Worm (Caenorhabditis elegans): ENCODE measurements around the gene ceh-33.

Gene ceh-33

DNA sequence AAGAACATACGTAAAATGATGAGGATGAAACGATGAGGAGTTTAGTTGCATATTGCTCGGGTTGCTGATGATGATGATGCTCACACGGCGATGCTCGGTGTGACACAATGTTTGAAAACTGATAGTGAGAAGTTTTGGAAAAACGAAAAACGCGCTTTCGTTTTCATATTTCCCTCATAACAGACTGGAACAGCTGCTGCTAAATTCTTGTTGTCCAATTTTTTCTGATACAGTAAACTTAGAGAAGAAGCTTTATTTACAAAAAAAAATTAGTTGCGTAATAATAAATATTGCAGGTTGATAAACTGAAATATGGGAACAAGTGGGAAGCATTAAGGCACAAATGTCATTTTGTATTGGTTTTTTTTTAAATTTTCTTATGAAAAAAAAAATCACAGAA is at the start of gene ceh-33:
Gene ceh-33 (minus strand): TSS at position 101 of the 400 bp plus-strand sequence.
- TF ChIP-seq C06A6.2 (GFP tag; conservative IDR thresholded peaks at IDR 0.05): no peak
- no peak for TF ChIP-seq efl-1 (GFP tag; optimal IDR thresholded peaks at IDR 0.05)
- TF ChIP-seq nfya-2 (GFP tag; IDR thresholded peaks at IDR 0.05): no peak
- no peak for TF ChIP-seq nhr-120 (GFP tag; IDR thresholded peaks at IDR 0.05)

DNA sequence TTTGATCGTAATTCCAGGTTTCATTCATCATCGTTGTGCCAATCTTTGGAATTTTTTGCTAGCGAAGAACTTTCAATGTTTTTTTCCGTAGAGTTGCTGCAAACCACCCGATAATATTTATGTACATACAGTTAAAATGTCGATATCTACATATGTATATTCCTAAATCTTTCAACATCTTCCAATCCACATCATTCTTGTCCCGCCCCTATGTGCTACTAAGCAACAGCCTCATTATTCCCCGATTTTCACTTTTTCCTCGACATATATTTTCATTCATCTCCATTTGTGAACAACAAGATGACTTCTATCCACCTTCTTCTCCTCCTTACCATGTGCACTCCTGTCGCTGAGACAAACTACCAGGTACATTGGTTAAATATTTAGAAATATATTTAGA is 47.7 kb upstream of the ceh-33 start, which contains the start of gene C35A11.3:
Gene C35A11.3 (plus strand): TSS at position 301 of the 400 bp plus-strand sequence.
- TF ChIP-seq tbp1 (GFP tag; optimal IDR thresholded peaks at IDR 0.05) (no peak), F10E7.11 (tag; optimal IDR thresholded peaks at IDR 0.05) (no peak), repo-1 (tag; optimal IDR thresholded peaks at IDR 0.05) (no peak), mes-4 (tag; optimal IDR thresholded peaks at IDR 0.05) (no peak), C06A6.2 (GFP tag; conservative IDR thresholded peaks at IDR 0.05) (no peak), pbrm-1 (GFP tag; IDR thresholded peaks at IDR 0.05) (no peak), F37B4.10 (GFP tag; IDR thresholded peaks at IDR 0.05) (no peak), somi-1 (GFP tag; optimal IDR thresholded peaks at IDR 0.05) (no peak), hlh-26 (GFP tag; conservative IDR thresholded peaks at IDR 0.05) (no peak), K11D2.4 (GFP tag; IDR thresholded peaks at IDR 0.05) (no peak), Y56A3A.18 (GFP tag; IDR thresholded peaks at IDR 0.05) (no peak), die-1 (tag; optimal IDR thresholded peaks at IDR 0.05) (no peak)

- TF ChIP-seq bed-2 (GFP tag; IDR thresholded peaks at IDR 0.05) (no peak), efl-1 (GFP tag; optimal IDR thresholded peaks at IDR 0.05) (no peak), ztf-28 (GFP tag; IDR thresholded peaks at IDR 0.05) (no peak), repo-1 (tag; optimal IDR thresholded peaks at IDR 0.05) (no peak), ztf-6 (GFP tag; IDR thresholded peaks at IDR 0.05) (no peak), lag-1 (GFP tag; IDR thresholded peaks at IDR 0.05) (no peak), unc-130 (GFP tag; optimal IDR thresholded peaks at IDR 0.05) (no peak), lin-26 (GFP tag; IDR thresholded peaks at IDR 0.05) (no peak)
Observed at ce11 chrV:5368792-5369191, 44.3 kb upstream of the ceh-33 start, which contains the start of gene T09D3.9. TSS of gene T09D3.9 (minus strand) at chrV:5368892.

ce11 chrV:5364863-5365262 is 40.4 kb upstream of the ceh-33 start, which contains the start of gene T09D3.8:
TSS of gene T09D3.8 (plus strand) at chrV:5365163.
- TF ChIP-seq snpc-4 (GFP tag; optimal IDR thresholded peaks at IDR 0.05) (no peak), snpc-4 (tag; optimal IDR thresholded peaks at IDR 0.05) (no peak), sdz-38 (tag; optimal IDR thresholded peaks at IDR 0.05) (no peak), madf-6 (GFP tag; IDR thresholded peaks at IDR 0.05) (no peak), B0261.1 (tag; optimal IDR thresholded peaks at IDR 0.05) (no peak), dpl-1 (GFP tag; optimal IDR thresholded peaks at IDR 0.05) (no peak), F49E8.2 (tag; optimal IDR thresholded peaks at IDR 0.05; ENCODE audit: insufficient read depth) (no peak), lin-26 (GFP tag; IDR thresholded peaks at IDR 0.05) (no peak), athp-1 (tag; optimal IDR thresholded peaks at IDR 0.05) (no peak), lsl-1 (GFP tag; optimal IDR thresholded peaks at IDR 0.05) (no peak), ztf-22 (GFP tag; optimal IDR thresholded peaks at IDR 0.05) (no peak), madf-8 (GFP tag; conservative IDR thresholded peaks at IDR 0.05) (no peak), ztf-26 (tag; optimal IDR thresholded peaks at IDR 0.05) (no peak), hlh-26 (GFP tag; conservative IDR thresholded peaks at IDR 0.05) (no peak), attf-5 (GFP tag; optimal IDR thresholded peaks at IDR 0.05) (no peak), ztf-6 (GFP tag; IDR thresholded peaks at IDR 0.05) (no peak), snpc-1.3 (tag; optimal IDR thresholded peaks at IDR 0.05; ENCODE audit: insufficient read depth) (no peak), Y95B8A.8 (GFP tag; IDR thresholded peaks at IDR 0.05) (no peak), Y53G8AR.9 (GFP tag; conservative IDR thresholded peaks at IDR 0.05) (no peak), B0035.1 (tag; optimal IDR thresholded peaks at IDR 0.05) (no peak), egl-18 (GFP tag; IDR thresholded peaks at IDR 0.05) (no peak)
